Comparison of ENCODE assay signal across 1 fruit fly cellular context in genomic region chr3R:12078961-12079360, dm6.
A peak's percentile ranks its signal among the peaks of the same experiment; 100 is the strongest.
TF ChIP-seq lines count a peak whose summit lies in the region.

No protein-coding gene starts in this region.

TF ChIP-seq in whole organism, embryonic, 481 proteins besides CTCF, POLR2A, EP300 and RAD21 (continued from another document and continues in another):
- peak; percentile 18 for TF ChIP-seq CG5245 (GFP tag; optimal IDR thresholded peaks at IDR 0.05; lab: Kevin White, UChicago)
- no peak for TF ChIP-seq Ets97D (GFP tag; optimal IDR thresholded peaks at IDR 0.05; lab: Kevin White, UChicago)
- TF ChIP-seq CG10565 (GFP tag; optimal IDR thresholded peaks at IDR 0.05; lab: Kevin White, UChicago): no peak
- peak; percentile 77 for TF ChIP-seq CG12659 (GFP tag; optimal IDR thresholded peaks at IDR 0.05; lab: Kevin White, UChicago)
- no peak for TF ChIP-seq Doc2 (GFP tag; IDR thresholded peaks at IDR 0.05; lab: Robert Waterston, UW)
- TF ChIP-seq CG1602 (GFP tag; optimal IDR thresholded peaks at IDR 0.05; lab: Kevin White, UChicago): peak; percentile 24
- peak; percentile 36 for TF ChIP-seq nau (GFP tag; optimal IDR thresholded peaks at IDR 0.05; lab: Kevin White, UChicago)
- TF ChIP-seq p53 (GFP tag; optimal IDR thresholded peaks at IDR 0.05; lab: Kevin White, UChicago): no peak
- no peak for TF ChIP-seq Bteb2 (GFP tag; optimal IDR thresholded peaks at IDR 0.05; lab: Kevin White, UChicago)
- TF ChIP-seq CG3847 (GFP tag; IDR thresholded peaks at IDR 0.05; lab: Robert Waterston, UW): peak; percentile 66
- TF ChIP-seq CG4424 (GFP tag; optimal IDR thresholded peaks at IDR 0.05; lab: Kevin White, UChicago): peak; percentile 53
- peak; percentile 77 for TF ChIP-seq Fer3 (tag; optimal IDR thresholded peaks at IDR 0.05; lab: Kevin White, UChicago)
- TF ChIP-seq H2.0 (GFP tag; IDR thresholded peaks at IDR 0.05; lab: Robert Waterston, UW): peak; percentile 80
- peak; percentile 52; the same call in 1 of the 2 replicates for TF ChIP-seq E2f2 (GFP tag; IDR thresholded peaks at IDR 0.05; lab: Robert Waterston, UW)
- no peak for TF ChIP-seq CkIIα-i1 (GFP tag; IDR thresholded peaks at IDR 0.05; lab: Robert Waterston, UW)
- no peak for TF ChIP-seq D19A (tag; optimal IDR thresholded peaks at IDR 0.05; lab: Kevin White, UChicago)
- TF ChIP-seq chif (GFP tag; optimal IDR thresholded peaks at IDR 0.05; lab: Kevin White, UChicago): no peak
- 0 out of 3 replicates have a peak, but pooled peaks have one; percentile 10 for TF ChIP-seq jigr1 (GFP tag; IDR thresholded peaks at IDR 0.05; lab: Robert Waterston, UW)
- TF ChIP-seq zfh1 (GFP tag; IDR thresholded peaks at IDR 0.05; lab: Robert Waterston, UW): peak; percentile 72
- TF ChIP-seq schlank (tag; optimal IDR thresholded peaks at IDR 0.05; lab: Kevin White, UChicago): peak; percentile 39
- TF ChIP-seq CG5180 (GFP tag; optimal IDR thresholded peaks at IDR 0.05; lab: Kevin White, UChicago): peak; percentile 47
- TF ChIP-seq CG7928 (GFP tag; optimal IDR thresholded peaks at IDR 0.05; lab: Kevin White, UChicago): peak; percentile 25
- no peak for TF ChIP-seq CG6683 (GFP tag; optimal IDR thresholded peaks at IDR 0.05; lab: Kevin White, UChicago)
- TF ChIP-seq vnd (GFP tag; IDR thresholded peaks at IDR 0.05; lab: Robert Waterston, UW; ENCODE audit: partially characterized antibody): no peak
- TF ChIP-seq CG17186 (GFP tag; optimal IDR thresholded peaks at IDR 0.05; lab: Kevin White, UChicago): no peak
- no peak for TF ChIP-seq Opbp (GFP tag; IDR thresholded peaks at IDR 0.05; lab: Robert Waterston, UW; ENCODE audit: partially characterized antibody)
- no peak for TF ChIP-seq Dref (GFP tag; IDR thresholded peaks at IDR 0.05; lab: Robert Waterston, UW)
- TF ChIP-seq sima (GFP tag; optimal IDR thresholded peaks at IDR 0.05; lab: Kevin White, UChicago): no peak
- no peak for TF ChIP-seq trh (GFP tag; optimal IDR thresholded peaks at IDR 0.05; lab: Kevin White, UChicago)
- no peak for TF ChIP-seq pb (GFP tag; optimal IDR thresholded peaks at IDR 0.05; lab: Kevin White, UChicago)
- peak; percentile 69 for TF ChIP-seq scrt (GFP tag; optimal IDR thresholded peaks at IDR 0.05; lab: Kevin White, UChicago)
- peak; percentile 15 for TF ChIP-seq Six4 (GFP tag; optimal IDR thresholded peaks at IDR 0.05; lab: Kevin White, UChicago)
- peak; percentile 83 for TF ChIP-seq Ada2b (GFP tag; IDR thresholded peaks at IDR 0.05; lab: Robert Waterston, UW)
- peak; percentile 42 for TF ChIP-seq MTF-1 (GFP tag; optimal IDR thresholded peaks at IDR 0.05; lab: Kevin White, UChicago; ENCODE audit: borderline replicate concordance)
- peak; percentile 27; the same call in 1 of the 2 replicates for TF ChIP-seq Poxn (GFP tag; IDR thresholded peaks at IDR 0.05; lab: Robert Waterston, UW)
- peak; percentile 28 for TF ChIP-seq CG1529 (GFP tag; optimal IDR thresholded peaks at IDR 0.05; lab: Kevin White, UChicago)
- TF ChIP-seq Kr (GFP tag; optimal IDR thresholded peaks at IDR 0.05; lab: Kevin White, UChicago): no peak
- TF ChIP-seq Atf-2 (GFP tag; optimal IDR thresholded peaks at IDR 0.05; lab: Kevin White, UChicago): no peak
- TF ChIP-seq fru (optimal IDR thresholded peaks at IDR 0.05; lab: Kevin White, UChicago): no peak
- no peak for TF ChIP-seq CG1792 (GFP tag; optimal IDR thresholded peaks at IDR 0.05; lab: Kevin White, UChicago)
- TF ChIP-seq CG7271 (tag; optimal IDR thresholded peaks at IDR 0.05; lab: Kevin White, UChicago): no peak
- TF ChIP-seq bsh (GFP tag; optimal IDR thresholded peaks at IDR 0.05; lab: Kevin White, UChicago): no peak
- TF ChIP-seq TFAM (GFP tag; optimal IDR thresholded peaks at IDR 0.05; lab: Kevin White, UChicago): no peak
- no peak for TF ChIP-seq gcm (GFP tag; optimal IDR thresholded peaks at IDR 0.05; lab: Kevin White, UChicago)
- TF ChIP-seq lab (GFP tag; optimal IDR thresholded peaks at IDR 0.05; lab: Kevin White, UChicago): peak; percentile 93
- no peak for TF ChIP-seq Antp (GFP tag; optimal IDR thresholded peaks at IDR 0.05; lab: Kevin White, UChicago)
- peak; percentile 45; the same call in 1 of the 2 replicates for TF ChIP-seq gt (GFP tag; IDR thresholded peaks at IDR 0.05; lab: Robert Waterston, UW)
- TF ChIP-seq CG42726 (GFP tag; IDR thresholded peaks at IDR 0.05; lab: Robert Waterston, UW; ENCODE audit: partially characterized antibody): no peak
- peak; percentile 64 for TF ChIP-seq CG1233 (GFP tag; optimal IDR thresholded peaks at IDR 0.05; lab: Kevin White, UChicago)
- TF ChIP-seq Vsx1 (GFP tag; optimal IDR thresholded peaks at IDR 0.05; lab: Kevin White, UChicago): no peak
- TF ChIP-seq lbe (GFP tag; optimal IDR thresholded peaks at IDR 0.05; lab: Kevin White, UChicago): no peak
- peak; percentile 57 for TF ChIP-seq CG15011 (GFP tag; optimal IDR thresholded peaks at IDR 0.05; lab: Kevin White, UChicago)
- no peak for TF ChIP-seq tx (GFP tag; optimal IDR thresholded peaks at IDR 0.05; lab: Kevin White, UChicago)
- peak; percentile 61 for TF ChIP-seq CG2120 (GFP tag; optimal IDR thresholded peaks at IDR 0.05; lab: Kevin White, UChicago)
- no peak for TF ChIP-seq Doc3 (GFP tag; IDR thresholded peaks at IDR 0.05; lab: Robert Waterston, UW; ENCODE audit: partially characterized antibody)
- peak; percentile 83 for TF ChIP-seq Rfx (GFP tag; IDR thresholded peaks at IDR 0.05; lab: Robert Waterston, UW)
- no peak for TF ChIP-seq NC2α (GFP tag; optimal IDR thresholded peaks at IDR 0.05; lab: Kevin White, UChicago)
- no peak for TF ChIP-seq CG1832 (GFP tag; optimal IDR thresholded peaks at IDR 0.05; lab: Kevin White, UChicago)
- TF ChIP-seq shn (GFP tag; optimal IDR thresholded peaks at IDR 0.05; lab: Kevin White, UChicago): no peak
- peak; percentile 86 for TF ChIP-seq Hmr (GFP tag; optimal IDR thresholded peaks at IDR 0.05; lab: Kevin White, UChicago)
- peak; percentile 39 for TF ChIP-seq sd (tag; optimal IDR thresholded peaks at IDR 0.05; lab: Kevin White, UChicago)
- TF ChIP-seq CG18476 (GFP tag; optimal IDR thresholded peaks at IDR 0.05; lab: Kevin White, UChicago): no peak
- peak; percentile 49; the same call in 1 of the 2 replicates for TF ChIP-seq klu (GFP tag; IDR thresholded peaks at IDR 0.05; lab: Robert Waterston, UW)
- peak; percentile 63 for TF ChIP-seq bcd (GFP tag; optimal IDR thresholded peaks at IDR 0.05; lab: Kevin White, UChicago)
- peak; percentile 58 for TF ChIP-seq CG11696 (GFP tag; IDR thresholded peaks at IDR 0.05; lab: Robert Waterston, UW)
- TF ChIP-seq grau (tag; optimal IDR thresholded peaks at IDR 0.05; lab: Kevin White, UChicago): peak; percentile 79
- TF ChIP-seq HHEX (GFP tag; optimal IDR thresholded peaks at IDR 0.05; lab: Kevin White, UChicago): peak; percentile 79
- peak; percentile 46; the same call in 1 of the 2 replicates for TF ChIP-seq peb (GFP tag; IDR thresholded peaks at IDR 0.05; lab: Robert Waterston, UW)
- TF ChIP-seq Hr3 (GFP tag; optimal IDR thresholded peaks at IDR 0.05; lab: Kevin White, UChicago): peak; percentile 62
- peak; percentile 32 for TF ChIP-seq CG6254 (GFP tag; optimal IDR thresholded peaks at IDR 0.05; lab: Kevin White, UChicago)
- TF ChIP-seq repo (GFP tag; optimal IDR thresholded peaks at IDR 0.05; lab: Kevin White, UChicago): no peak
- TF ChIP-seq CG8478 (optimal IDR thresholded peaks at IDR 0.05; lab: Kevin White, UChicago): no peak
- TF ChIP-seq CG34376 (GFP tag; optimal IDR thresholded peaks at IDR 0.05; lab: Kevin White, UChicago): peak; percentile 23
- no peak for TF ChIP-seq nom (GFP tag; optimal IDR thresholded peaks at IDR 0.05; lab: Kevin White, UChicago)
- TF ChIP-seq CG15073 (GFP tag; optimal IDR thresholded peaks at IDR 0.05; lab: Kevin White, UChicago): no peak
- TF ChIP-seq Atf6 (GFP tag; IDR thresholded peaks at IDR 0.05; lab: Robert Waterston, UW): peak; percentile 82
- TF ChIP-seq bigmax (GFP tag; optimal IDR thresholded peaks at IDR 0.05; lab: Kevin White, UChicago): no peak
- TF ChIP-seq tgo (GFP tag; IDR thresholded peaks at IDR 0.05; lab: Robert Waterston, UW): peak; percentile 86
- TF ChIP-seq inv (GFP tag; IDR thresholded peaks at IDR 0.05; lab: Robert Waterston, UW; ENCODE audit: partially characterized antibody): no peak
- TF ChIP-seq pfk (GFP tag; optimal IDR thresholded peaks at IDR 0.05; lab: Kevin White, UChicago): no peak
- TF ChIP-seq CG43689 (GFP tag; IDR thresholded peaks at IDR 0.05; lab: Robert Waterston, UW): peak; percentile 59; the same call in 1 of the 2 replicates
- peak; percentile 66 for TF ChIP-seq CG6765 (GFP tag; optimal IDR thresholded peaks at IDR 0.05; lab: Kevin White, UChicago)
- no peak for TF ChIP-seq gcm2 (GFP tag; optimal IDR thresholded peaks at IDR 0.05; lab: Kevin White, UChicago)
- peak; percentile 82 for TF ChIP-seq lmd (GFP tag; IDR thresholded peaks at IDR 0.05; lab: Robert Waterston, UW)
- peak; percentile 86 for TF ChIP-seq CG11504 (tag; optimal IDR thresholded peaks at IDR 0.05; lab: Kevin White, UChicago)
- TF ChIP-seq CG17802 (tag; optimal IDR thresholded peaks at IDR 0.05; lab: Kevin White, UChicago): no peak
- TF ChIP-seq Pdp1 (GFP tag; optimal IDR thresholded peaks at IDR 0.05; lab: Kevin White, UChicago): no peak
- no peak for TF ChIP-seq CG33557 (GFP tag; optimal IDR thresholded peaks at IDR 0.05; lab: Kevin White, UChicago)
- peak; percentile 82 for TF ChIP-seq E2f1 (GFP tag; IDR thresholded peaks at IDR 0.05; lab: Robert Waterston, UW)
- TF ChIP-seq CG15479 (GFP tag; optimal IDR thresholded peaks at IDR 0.05; lab: Kevin White, UChicago): no peak
- no peak for TF ChIP-seq hbn (GFP tag; IDR thresholded peaks at IDR 0.05; lab: Robert Waterston, UW; ENCODE audit: partially characterized antibody)
- TF ChIP-seq dm (GFP tag; optimal IDR thresholded peaks at IDR 0.05; lab: Kevin White, UChicago): no peak
- TF ChIP-seq fd64A (GFP tag; optimal IDR thresholded peaks at IDR 0.05; lab: Kevin White, UChicago): peak; percentile 1
- peak; percentile 24 for TF ChIP-seq CG18011 (GFP tag; optimal IDR thresholded peaks at IDR 0.05; lab: Kevin White, UChicago)
- TF ChIP-seq Bdp1 (GFP tag; optimal IDR thresholded peaks at IDR 0.05; lab: Kevin White, UChicago): no peak
- no peak for TF ChIP-seq sna (GFP tag; IDR thresholded peaks at IDR 0.05; lab: Robert Waterston, UW; ENCODE audit: partially characterized antibody)
- no peak for TF ChIP-seq usp (GFP tag; optimal IDR thresholded peaks at IDR 0.05; lab: Kevin White, UChicago)
- TF ChIP-seq Mes4 (GFP tag; optimal IDR thresholded peaks at IDR 0.05; lab: Kevin White, UChicago): no peak
- TF ChIP-seq nerfin-2 (GFP tag; IDR thresholded peaks at IDR 0.05; lab: Robert Waterston, UW; ENCODE audit: partially characterized antibody): no peak
- TF ChIP-seq CG3163 (GFP tag; optimal IDR thresholded peaks at IDR 0.05; lab: Kevin White, UChicago): no peak
- peak; percentile 68 for TF ChIP-seq CG1024 (GFP tag; IDR thresholded peaks at IDR 0.05; lab: Robert Waterston, UW)
- no peak for TF ChIP-seq cg (GFP tag; optimal IDR thresholded peaks at IDR 0.05; lab: Kevin White, UChicago)
- no peak for TF ChIP-seq pan (optimal IDR thresholded peaks at IDR 0.05; lab: Kevin White, UChicago)
- TF ChIP-seq pan (GFP tag; optimal IDR thresholded peaks at IDR 0.05 in 1 of 2, IDR thresholded peaks at IDR 0.05 in 1 of 2): peak in 1 of 2 experiments; percentile 92
- no peak for TF ChIP-seq HmgZ (tag; optimal IDR thresholded peaks at IDR 0.05; lab: Kevin White, UChicago)
- no peak for TF ChIP-seq CG14710 (tag; optimal IDR thresholded peaks at IDR 0.05; lab: Kevin White, UChicago)
- no peak for TF ChIP-seq zfh2 (GFP tag; optimal IDR thresholded peaks at IDR 0.05; lab: Kevin White, UChicago)
- no peak for TF ChIP-seq BEAF-32 (GFP tag; optimal IDR thresholded peaks at IDR 0.05; lab: Kevin White, UChicago)
- TF ChIP-seq HmgD (GFP tag; optimal IDR thresholded peaks at IDR 0.05; lab: Kevin White, UChicago): no peak
- no peak for TF ChIP-seq corto (GFP tag; optimal IDR thresholded peaks at IDR 0.05; lab: Kevin White, UChicago)
- TF ChIP-seq CG4617 (GFP tag; optimal IDR thresholded peaks at IDR 0.05; lab: Kevin White, UChicago; ENCODE audit: borderline replicate concordance): no peak
- TF ChIP-seq Aef1 (GFP tag; IDR thresholded peaks at IDR 0.05; lab: Robert Waterston, UW): peak; percentile 87
- no peak for TF ChIP-seq CG15601 (tag; optimal IDR thresholded peaks at IDR 0.05; lab: Kevin White, UChicago)
- TF ChIP-seq cwo (GFP tag; optimal IDR thresholded peaks at IDR 0.05; lab: Kevin White, UChicago): peak; percentile 80
- TF ChIP-seq toy (GFP tag; IDR thresholded peaks at IDR 0.05; lab: Robert Waterston, UW): 0 out of 2 replicates have a peak, but pooled peaks have one; percentile 48
- no peak for TF ChIP-seq NC2β (GFP tag; optimal IDR thresholded peaks at IDR 0.05; lab: Kevin White, UChicago)
- no peak for TF ChIP-seq Dek (tag; optimal IDR thresholded peaks at IDR 0.05; lab: Kevin White, UChicago)
- TF ChIP-seq CG6813 (GFP tag; optimal IDR thresholded peaks at IDR 0.05; lab: Kevin White, UChicago): peak; percentile 65
- TF ChIP-seq Oli (tag; optimal IDR thresholded peaks at IDR 0.05; lab: Kevin White, UChicago): peak; percentile 72
- peak; percentile 59 for TF ChIP-seq Rx (GFP tag; IDR thresholded peaks at IDR 0.05; lab: Robert Waterston, UW)
- TF ChIP-seq CG18764 (GFP tag; optimal IDR thresholded peaks at IDR 0.05; lab: Kevin White, UChicago): peak; percentile 17
- no peak for TF ChIP-seq ftz-f1 (GFP tag; optimal IDR thresholded peaks at IDR 0.05; lab: Kevin White, UChicago)
- peak; percentile 52; the same call in 1 of the 2 replicates for TF ChIP-seq CG14667 (GFP tag; IDR thresholded peaks at IDR 0.05; lab: Robert Waterston, UW)
- peak; percentile 36; the same call in 1 of the 2 replicates for TF ChIP-seq chm (GFP tag; IDR thresholded peaks at IDR 0.05; lab: Robert Waterston, UW)
- no peak for TF ChIP-seq NK7.1 (GFP tag; optimal IDR thresholded peaks at IDR 0.05; lab: Kevin White, UChicago)
- peak; percentile 83 for TF ChIP-seq CoRest (tag; optimal IDR thresholded peaks at IDR 0.05; lab: Kevin White, UChicago)
- no peak for TF ChIP-seq ash1 (GFP tag; optimal IDR thresholded peaks at IDR 0.05; lab: Kevin White, UChicago)
- TF ChIP-seq CG6854 (GFP tag; optimal IDR thresholded peaks at IDR 0.05; lab: Kevin White, UChicago): peak; percentile 56
- no peak for TF ChIP-seq CG34224 (GFP tag; IDR thresholded peaks at IDR 0.05; lab: Robert Waterston, UW; ENCODE audit: partially characterized antibody)
- TF ChIP-seq CG6791 (GFP tag; IDR thresholded peaks at IDR 0.05; lab: Robert Waterston, UW; ENCODE audit: partially characterized antibody): no peak
- no peak for TF ChIP-seq CG13123 (GFP tag; optimal IDR thresholded peaks at IDR 0.05; lab: Kevin White, UChicago)
- TF ChIP-seq CG18599 (GFP tag; optimal IDR thresholded peaks at IDR 0.05; lab: Kevin White, UChicago): peak; percentile 93
- TF ChIP-seq PHDP (tag; optimal IDR thresholded peaks at IDR 0.05; lab: Kevin White, UChicago): no peak
